Fruit fly (Drosophila melanogaster) whole organism, embryonic: Measurements from ENCODE around the gene Lamtor3.

ENCODE experiments used
- Bgb ChIP-seq: fragments of 200-800 bp; sonication (Bioruptor generic); IDR thresholded peaks from 2 replicates; pipeline ENCODE4 v1.3.6; 2022; ENCODE audit warnings: missing biosample characterization, missing genetic modification characterization; ENCODE audit not compliant: partially characterized antibody
- Blimp-1 ChIP-seq: fragments of 200-800 bp; sonication (Bioruptor generic); optimal IDR thresholded peaks from 3 replicates; lab custom pipeline; 2018; ENCODE audit warnings: missing biosample characterization, missing genetic modification characterization, mild to moderate bottlenecking, moderate library complexity, missing genetic modification reagents
- CG11085 ChIP-seq: fragments of 200-800 bp; sonication (Bioruptor generic); IDR thresholded peaks from 2 replicates; pipeline ENCODE4 v1.3.6; 2022; ENCODE audit warnings: missing biosample characterization, missing genetic modification characterization
- CG11398 ChIP-seq: fragments of 200-800 bp; sonication (Bioruptor generic); optimal IDR thresholded peaks from 2 replicates; lab custom pipeline; 2016; ENCODE audit warnings: missing biosample characterization, missing genetic modification characterization
- CG11504 ChIP-seq: fragments of 200-800 bp; sonication (Bioruptor generic); optimal IDR thresholded peaks from 3 replicates; lab custom pipeline; 2019; ENCODE audit warnings: missing biosample characterization, mild to moderate bottlenecking, missing genetic modification characterization, moderate library complexity
- CG11723 ChIP-seq: fragments of 200-800 bp; sonication (Bioruptor generic); optimal IDR thresholded peaks from 2 replicates; lab custom pipeline; 2017; ENCODE audit warnings: missing biosample characterization, mild to moderate bottlenecking, missing genetic modification characterization
- CG13424 ChIP-seq: fragments of 200-800 bp; sonication (Bioruptor generic); optimal IDR thresholded peaks from 2 replicates; lab custom pipeline; 2019; ENCODE audit warnings: missing biosample characterization, mild to moderate bottlenecking, missing genetic modification characterization, moderate library complexity
- CG16815 ChIP-seq: fragments of 200-800 bp; sonication (Bioruptor generic); optimal IDR thresholded peaks from 3 replicates; lab custom pipeline; 2017; ENCODE audit warnings: missing biosample characterization, mild to moderate bottlenecking, missing genetic modification characterization
- CG17359 ChIP-seq: fragments of 200-800 bp; sonication (Bioruptor generic); optimal IDR thresholded peaks from 3 replicates; lab custom pipeline; 2018; ENCODE audit warnings: missing biosample characterization, mild to moderate bottlenecking, missing genetic modification characterization, moderate library complexity
- CG1832 ChIP-seq: fragments of 200-800 bp; sonication (Bioruptor generic); optimal IDR thresholded peaks from 2 replicates; lab custom pipeline; 2017; ENCODE audit warnings: missing biosample characterization, mild to moderate bottlenecking, missing genetic modification characterization, inconsistent platforms
- CG18619 ChIP-seq: fragments of 200-800 bp; sonication (Bioruptor generic); optimal IDR thresholded peaks from 3 replicates; lab custom pipeline; 2017; ENCODE audit warnings: missing biosample characterization, mild to moderate bottlenecking, missing genetic modification characterization
- CG2199 ChIP-seq: fragments of 200-800 bp; sonication (Bioruptor generic); IDR thresholded peaks from 3 replicates; pipeline ENCODE4 v1.3.6; 2022; ENCODE audit warnings: missing biosample characterization, missing genetic modification characterization
- CG31441 ChIP-seq: fragments of 200-800 bp; sonication (Bioruptor generic); IDR thresholded peaks from 2 replicates; pipeline ENCODE4 v1.3.6; 2022; ENCODE audit warnings: missing biosample characterization, missing genetic modification characterization
- CG43689 ChIP-seq: fragments of 200-800 bp; sonication (Bioruptor generic); IDR thresholded peaks from 2 replicates; pipeline ENCODE4 v1.3.6; 2022; ENCODE audit warnings: missing biosample characterization, missing genetic modification characterization
- CG4424 ChIP-seq: fragments of 200-800 bp; sonication (Bioruptor generic); optimal IDR thresholded peaks from 3 replicates; lab custom pipeline; 2016; ENCODE audit warnings: missing biosample characterization, missing genetic modification characterization
- CG4730 ChIP-seq: fragments of 200-800 bp; sonication (Bioruptor generic); IDR thresholded peaks from 2 replicates; pipeline ENCODE4 v1.3.6; 2022; ENCODE audit warnings: missing biosample characterization, missing genetic modification characterization
- CG5245 ChIP-seq: fragments of 200-800 bp; sonication (Bioruptor generic); optimal IDR thresholded peaks from 3 replicates; lab custom pipeline; 2016; ENCODE audit warnings: missing biosample characterization, missing genetic modification characterization
- CG6683 ChIP-seq: fragments of 200-800 bp; sonication (Bioruptor generic); optimal IDR thresholded peaks from 2 replicates; lab custom pipeline; 2017; ENCODE audit warnings: missing biosample characterization, mild to moderate bottlenecking, missing genetic modification characterization, missing genetic modification reagents
- CG8281 ChIP-seq: fragments of 200-800 bp; sonication (Bioruptor generic); optimal IDR thresholded peaks from 2 replicates; lab custom pipeline; 2018; ENCODE audit warnings: missing biosample characterization, mild to moderate bottlenecking, missing genetic modification characterization, moderate library complexity
- CG8388 ChIP-seq: fragments of 200-800 bp; sonication (Bioruptor generic); optimal IDR thresholded peaks from 2 replicates; lab custom pipeline; 2019; ENCODE audit warnings: missing biosample characterization, mild to moderate bottlenecking, missing genetic modification characterization, moderate library complexity
- CG9215 ChIP-seq: fragments of 200-800 bp; sonication (Bioruptor generic); IDR thresholded peaks from 2 replicates; pipeline ENCODE4 v1.3.6; 2022; ENCODE audit warnings: missing biosample characterization, missing genetic modification characterization
- CG9437 ChIP-seq: fragments of 200-800 bp; sonication (Bioruptor generic); optimal IDR thresholded peaks from 2 replicates; lab custom pipeline; 2018; ENCODE audit warnings: missing biosample characterization, mild to moderate bottlenecking, missing genetic modification characterization
- HLHmδ ChIP-seq: fragments of 200-800 bp; sonication (Bioruptor generic); optimal IDR thresholded peaks from 2 replicates; lab custom pipeline; 2018; ENCODE audit warnings: missing biosample characterization, mild to moderate bottlenecking, missing genetic modification characterization, moderate library complexity
- HmgZ ChIP-seq: fragments of 200-800 bp; sonication (Bioruptor generic); optimal IDR thresholded peaks from 2 replicates; lab custom pipeline; 2018; ENCODE audit warnings: missing biosample characterization, mild to moderate bottlenecking, missing genetic modification characterization
- Jarid2 ChIP-seq: fragments of 200-800 bp; sonication (Bioruptor generic); optimal IDR thresholded peaks from 3 replicates; lab custom pipeline; 2017; ENCODE audit warnings: mild to moderate bottlenecking, missing biosample characterization, missing genetic modification reagents, missing genetic modification characterization
- Lim3 ChIP-seq: fragments of 200-800 bp; sonication (Bioruptor generic); IDR thresholded peaks from 2 replicates; pipeline ENCODE4 v1.3.6; 2022; ENCODE audit warnings: missing biosample characterization, missing genetic modification characterization
- Lpt ChIP-seq: fragments of >200 bp; optimal IDR thresholded peaks from 2 replicates; lab custom pipeline; 2018; ENCODE audit warnings: missing biosample characterization, missing genetic modification characterization
- Mrtf ChIP-seq: fragments of 200-800 bp; sonication (Bioruptor generic); IDR thresholded peaks from 3 replicates; pipeline ENCODE4 v1.3.6; 2022; ENCODE audit warnings: missing biosample characterization, missing genetic modification characterization
- NC2α ChIP-seq: fragments of 200-800 bp; sonication (Bioruptor generic); optimal IDR thresholded peaks from 2 replicates; lab custom pipeline; 2016; ENCODE audit warnings: missing biosample characterization, missing genetic modification characterization
- Neu2 ChIP-seq: fragments of 200-800 bp; sonication (Bioruptor generic); optimal IDR thresholded peaks from 3 replicates; lab custom pipeline; 2016; ENCODE audit warnings: missing biosample characterization, missing genetic modification characterization, borderline replicate concordance
- PHDP ChIP-seq: fragments of 200-800 bp; sonication (Bioruptor generic); optimal IDR thresholded peaks from 3 replicates; lab custom pipeline; 2018; ENCODE audit warnings: missing biosample characterization, mild to moderate bottlenecking, missing genetic modification characterization, moderate library complexity
- Trl ChIP-seq, 3 experiments: fragments of >200 bp in 2 of 3; fragments of 200-800 bp in 1 of 3; sonication (Bioruptor generic) in 1 of 3; optimal IDR thresholded peaks; 2 replicates in 1 of 3; 3 replicates in 2 of 3; lab custom pipeline; 2016 to 2017; ENCODE audit warnings: missing biosample characterization in 1 of 3, missing genetic modification characterization in 1 of 3
- Xrp1 ChIP-seq: fragments of 200-800 bp; sonication (Bioruptor generic); IDR thresholded peaks from 2 replicates; pipeline ENCODE4 v1.3.6; 2022; ENCODE audit warnings: missing biosample characterization, missing genetic modification characterization
- abd-A ChIP-seq: fragments of 200-800 bp; sonication (Bioruptor generic); optimal IDR thresholded peaks from 3 replicates; lab custom pipeline; 2019; ENCODE audit warnings: missing biosample characterization, mild to moderate bottlenecking, missing genetic modification characterization, moderate library complexity
- ac ChIP-seq: fragments of 200-800 bp; sonication (Bioruptor generic); optimal IDR thresholded peaks from 3 replicates; lab custom pipeline; 2017; ENCODE audit warnings: missing biosample characterization, mild to moderate bottlenecking, missing genetic modification characterization
- bab2 ChIP-seq: fragments of 200-800 bp; sonication (Bioruptor generic); optimal IDR thresholded peaks from 2 replicates; lab custom pipeline; 2016; ENCODE audit warnings: missing biosample characterization, missing genetic modification characterization
- br ChIP-seq: fragments of >200 bp; optimal IDR thresholded peaks from 2 replicates; lab custom pipeline; 2017
- btn ChIP-seq: fragments of 200-800 bp; sonication (Bioruptor generic); optimal IDR thresholded peaks from 2 replicates; lab custom pipeline; 2016; ENCODE audit warnings: missing biosample characterization, missing genetic modification characterization
- chn ChIP-seq: fragments of 200-800 bp; sonication (Bioruptor generic); optimal IDR thresholded peaks from 2 replicates; lab custom pipeline; 2016; ENCODE audit warnings: missing biosample characterization, missing genetic modification characterization
- crp ChIP-seq, 2 experiments: fragments of 200-800 bp; sonication (Bioruptor generic); optimal IDR thresholded peaks; 2 replicates in 1 of 2; 3 replicates in 1 of 2; lab custom pipeline; 2017; ENCODE audit warnings: missing biosample characterization in 2 of 2, missing genetic modification characterization in 2 of 2, mild to moderate bottlenecking in 1 of 2, moderate library complexity in 1 of 2
- dan ChIP-seq: fragments of 200-800 bp; sonication (Bioruptor generic); IDR thresholded peaks from 2 replicates; pipeline ENCODE4 v1.3.6; 2022; ENCODE audit warnings: missing biosample characterization, missing genetic modification characterization
- dmrt99B ChIP-seq: fragments of 200-800 bp; sonication (Bioruptor generic); optimal IDR thresholded peaks from 2 replicates; lab custom pipeline; 2018; ENCODE audit warnings: missing biosample characterization, mild to moderate bottlenecking, missing genetic modification characterization, moderate library complexity
- en ChIP-seq: fragments of 200-800 bp; sonication (Bioruptor generic); optimal IDR thresholded peaks from 2 replicates; lab custom pipeline; 2016; ENCODE audit warnings: missing biosample characterization, missing genetic modification characterization
- mam ChIP-seq: fragments of 200-800 bp; sonication (Bioruptor generic); optimal IDR thresholded peaks from 3 replicates; lab custom pipeline; 2016; ENCODE audit warnings: missing biosample characterization, missing genetic modification characterization
- peb ChIP-seq: fragments of 200-800 bp; sonication (Bioruptor generic); IDR thresholded peaks from 2 replicates; pipeline ENCODE4 v1.3.6; 2022; ENCODE audit warnings: missing biosample characterization, missing genetic modification characterization
- ro ChIP-seq: fragments of 200-800 bp; sonication (Bioruptor generic); IDR thresholded peaks from 2 replicates; pipeline ENCODE4 v1.3.6; 2022; ENCODE audit warnings: missing biosample characterization, missing genetic modification characterization
- slbo ChIP-seq: fragments of 200-800 bp; sonication (Bioruptor generic); IDR thresholded peaks from 2 replicates; pipeline ENCODE4 v1.3.6; 2022; ENCODE audit warnings: missing biosample characterization, missing genetic modification characterization
- tap ChIP-seq: fragments of 200-800 bp; optimal IDR thresholded peaks from 3 replicates; lab custom pipeline; 2019; ENCODE audit warnings: missing biosample characterization, mild to moderate bottlenecking, missing genetic modification characterization, moderate library complexity
- tin ChIP-seq: fragments of 200-800 bp; sonication (Bioruptor generic); optimal IDR thresholded peaks from 3 replicates; lab custom pipeline; 2016; ENCODE audit warnings: missing biosample characterization, missing genetic modification characterization
- unpg ChIP-seq: fragments of 200-800 bp; sonication (Bioruptor generic); optimal IDR thresholded peaks from 3 replicates; lab custom pipeline; 2018; ENCODE audit warnings: missing biosample characterization, mild to moderate bottlenecking, missing genetic modification characterization, moderate library complexity

Lamtor3 gene

dm6 chr2L:17480943-17481580 is at the start of gene Lamtor3, which contains the start of gene fws:
Gene Lamtor3, plus strand, starts transcription at chr2L:17481231.
Gene fws, minus strand, starts transcription at chr2L:17481029.
- TF ChIP-seq CG16815 (GFP tag; lab: Kevin White, UChicago) (peak; percentile 98), ro (GFP tag; lab: Robert Waterston, UW) (peak; percentile 97), CG13424 (tag; lab: Kevin White, UChicago) (peak; percentile 97), CG4424 (GFP tag; lab: Kevin White, UChicago) (peak; percentile 96), PHDP (peak; percentile 99), CG17359 (tag; lab: Kevin White, UChicago) (peak; percentile 99), btn (GFP tag; lab: Kevin White, UChicago) (peak; percentile 30), Blimp-1 (GFP tag; lab: Kevin White, UChicago) (peak; percentile 96), CG8281 (peak; percentile 88), br (lab: Kevin White, UChicago) (no peak), CG8388 (GFP tag; lab: Kevin White, UChicago) (peak; percentile 96), CG11723 (GFP tag; lab: Kevin White, UChicago) (peak; percentile 94), CG9437 (GFP tag; lab: Kevin White, UChicago) (peak; percentile 96), CG4730 (GFP tag; lab: Robert Waterston, UW) (peak; percentile 99), CG1832 (GFP tag; lab: Kevin White, UChicago) (no peak), HLHmδ (no peak), tap (tag; lab: Kevin White, UChicago) (peak; percentile 97), CG43689 (GFP tag; lab: Robert Waterston, UW) (peak; percentile 98), peb (peak; percentile 98), dmrt99B (tag; lab: Kevin White, UChicago) (peak; percentile 98), Trl (optimal IDR thresholded peaks at IDR 0.05; lab: Kevin White, UChicago) (no peak), Trl (GFP tag; optimal IDR thresholded peaks at IDR 0.05; lab: Kevin White, UChicago) (peak; percentile 77), slbo (GFP tag; lab: Robert Waterston, UW) (peak; percentile 100), bab2 (GFP tag; lab: Kevin White, UChicago) (peak; percentile 95), Lim3 (GFP tag; lab: Robert Waterston, UW) (peak; percentile 97), en (GFP tag; lab: Kevin White, UChicago) (peak; percentile 31), ac (GFP tag; lab: Kevin White, UChicago) (peak; percentile 86), Bgb (GFP tag; lab: Robert Waterston, UW) (peak; percentile 47), Xrp1 (GFP tag; lab: Robert Waterston, UW) (peak; percentile 99), crp (GFP tag; optimal IDR thresholded peaks at IDR 0.05; lab: Kevin White, UChicago) (peak in 1 of 2 experiments; percentile 87), mam (GFP tag; lab: Kevin White, UChicago) (peak; percentile 87), chn (peak; percentile 92), CG6683 (GFP tag; lab: Kevin White, UChicago) (peak; percentile 94), CG18619 (GFP tag; lab: Kevin White, UChicago) (peak; percentile 97), CG11504 (peak; percentile 95), abd-A (tag; lab: Kevin White, UChicago) (no peak), CG2199 (GFP tag; lab: Robert Waterston, UW) (peak; percentile 99), CG31441 (peak; percentile 98), tin (GFP tag; lab: Kevin White, UChicago) (peak; percentile 95), Neu2 (no peak), CG9215 (GFP tag; lab: Robert Waterston, UW) (peak; percentile 98), Mrtf (GFP tag; lab: Robert Waterston, UW) (peak; percentile 99), NC2α (peak; percentile 52), CG5245 (GFP tag; lab: Kevin White, UChicago) (peak; percentile 92), unpg (GFP tag; lab: Kevin White, UChicago) (peak; percentile 99), CG11398 (GFP tag; lab: Kevin White, UChicago) (peak; percentile 74), HmgZ (peak; percentile 98), Jarid2 (peak; percentile 88), Lpt (GFP tag; lab: Kevin White, UChicago) (no peak), CG11085 (GFP tag; lab: Robert Waterston, UW) (peak; percentile 99), dan (GFP tag; lab: Robert Waterston, UW) (peak; percentile 97)
